Worm (Caenorhabditis elegans) whole organism, L3 larva: ENCODE data around the gene Y110A2AL.4.

Experiments
- ceh-82 ChIP-seq: fragments of 150-350 bp; optimal IDR thresholded peaks from 2 replicates; lab custom pipeline; 2014; ENCODE audit warnings: missing biosample characterization, missing genetic modification characterization
- eor-1 ChIP-seq, 2 experiments: fragments of 150-350 bp; optimal IDR thresholded peaks; 2 replicates each; lab custom pipeline; 2014 to 2018; ENCODE audit warnings: missing biosample characterization in 2 of 2, missing genetic modification characterization in 2 of 2
- nhr-11 ChIP-seq: fragments of 150-350 bp; optimal IDR thresholded peaks from 2 replicates; lab custom pipeline; 2014; ENCODE audit warnings: missing biosample characterization, missing genetic modification characterization
- pqm-1 ChIP-seq: fragments of 150-350 bp; optimal IDR thresholded peaks from 2 replicates; lab custom pipeline; 2017; ENCODE audit warnings: missing biosample characterization, missing genetic modification characterization, inconsistent platforms

ce11 chrII:2859873-2860821 lies 21.0 kb downstream of the Y110A2AL.4 start:
- no peak for TF ChIP-seq nhr-11
- no peak for TF ChIP-seq ceh-82 (tag; lab: Kevin White, UChicago)
- TF ChIP-seq pqm-1 = no peak
- no peak for TF ChIP-seq eor-1 (tag; optimal IDR thresholded peaks at IDR 0.05; lab: Kevin White, UChicago)
